Worm (Caenorhabditis elegans) whole organism, L4 larva: ENCODE results near the gene EEED8.12.

ENCODE experiments used
- F10B5.3 ChIP-seq: sonication (generic microtip); optimal IDR thresholded peaks from 2 replicates; lab custom pipeline; 2016; ENCODE audit warnings: mild to moderate bottlenecking, missing genetic modification characterization, missing compliant biosample characterization
- F26F4.8 ChIP-seq: fragments of 200-800 bp; sonication (Bioruptor generic); conservative IDR thresholded peaks from 2 replicates; pipeline ENCODE4 v1.3.6; 2022; ENCODE audit warnings: missing genetic modification characterization, missing compliant biosample characterization
- F49E8.2 ChIP-seq: sonication (generic microtip); optimal IDR thresholded peaks from 2 replicates; lab custom pipeline; 2016; ENCODE audit warnings: missing compliant biosample characterization, mild to moderate bottlenecking, missing genetic modification characterization, borderline replicate concordance
- R02D3.7 ChIP-seq: fragments of 150-350 bp; sonication (generic microtip); optimal IDR thresholded peaks from 3 replicates; lab custom pipeline; 2014; ENCODE audit warnings: missing biosample characterization, missing genetic modification characterization
- T26A8.4 ChIP-seq: fragments of 200-800 bp; sonication (Bioruptor generic); IDR thresholded peaks from 2 replicates; pipeline ENCODE4 v1.3.6; 2022; ENCODE audit warnings: missing genetic modification characterization, missing compliant biosample characterization
- Y105C5A.15 ChIP-seq: fragments of 200-800 bp; sonication (Bioruptor generic); IDR thresholded peaks from 2 replicates; pipeline ENCODE4 v1.3.6; 2022; ENCODE audit warnings: missing genetic modification characterization, missing compliant biosample characterization
- Y48G9A.11 ChIP-seq: fragments of 200-800 bp; sonication (Bioruptor generic); IDR thresholded peaks from 2 replicates; pipeline ENCODE4 v1.3.6; 2022; ENCODE audit warnings: missing genetic modification reagents, missing genetic modification characterization, missing compliant biosample characterization
- Y5F2A.4 ChIP-seq: fragments of 200-800 bp; sonication (Bioruptor generic); optimal IDR thresholded peaks from 2 replicates; lab custom pipeline; 2018; ENCODE audit warnings: mild to moderate bottlenecking, missing genetic modification characterization, missing compliant biosample characterization
- Y75B8A.6 ChIP-seq: fragments of 200-800 bp; sonication (Bioruptor generic); IDR thresholded peaks from 2 replicates; pipeline ENCODE4 v1.3.6; 2022; ENCODE audit warnings: missing genetic modification reagents, missing genetic modification characterization, missing compliant biosample characterization
- ZK337.2 ChIP-seq: fragments of 200-800 bp; sonication (Bioruptor generic); IDR thresholded peaks from 2 replicates; pipeline ENCODE4 v1.3.6; 2022; ENCODE audit warnings: missing genetic modification reagents, missing genetic modification characterization, missing compliant biosample characterization
- aha-1 ChIP-seq: fragments of 150-350 bp; peaks from one replicate; lab custom pipeline; 2014; ENCODE audit warnings: missing biosample characterization, missing genetic modification characterization
- ama-1 ChIP-seq: fragments of 150-350 bp; optimal IDR thresholded peaks from 2 replicates; lab custom pipeline; 2014; ENCODE audit warnings: inconsistent platforms, mixed read lengths
- attf-4 ChIP-seq: sonication (generic microtip); optimal IDR thresholded peaks from 3 replicates; lab custom pipeline; 2017; ENCODE audit warnings: missing biosample characterization, missing genetic modification characterization
- ceh-28 ChIP-seq: fragments of 150-350 bp; optimal IDR thresholded peaks from 2 replicates; lab custom pipeline; 2014; ENCODE audit warnings: missing biosample characterization, missing genetic modification reagents, missing genetic modification characterization
- ceh-32 ChIP-seq: sonication (generic microtip); optimal IDR thresholded peaks from 2 replicates; lab custom pipeline; 2016; ENCODE audit warnings: mild to moderate bottlenecking, missing genetic modification characterization, missing compliant biosample characterization; ENCODE audit not compliant: poor library complexity
- ceh-44 ChIP-seq: fragments of 200-800 bp; sonication (Bioruptor generic); IDR thresholded peaks from 2 replicates; pipeline ENCODE4 v1.3.6; 2022; ENCODE audit warnings: missing genetic modification reagents, missing genetic modification characterization, missing compliant biosample characterization
- cey-2 ChIP-seq: sonication (generic microtip); optimal IDR thresholded peaks from 3 replicates; lab custom pipeline; 2017; ENCODE audit warnings: missing genetic modification characterization, mild to moderate bottlenecking, missing compliant biosample characterization, antibody characterized with exemption, borderline replicate concordance; ENCODE audit not compliant: insufficient read depth
- daf-16 ChIP-seq, 3 experiments: sonication (generic microtip); optimal IDR thresholded peaks; 2 replicates each; lab custom pipeline; 2016 to 2017; ENCODE audit warnings: missing genetic modification characterization in 3 of 3, missing genetic modification reagents in 3 of 3, mild to moderate bottlenecking in 2 of 3, missing compliant biosample characterization in 2 of 3, missing biosample characterization in 1 of 3, moderate library complexity in 1 of 3
- daf-19 ChIP-seq: fragments of 200-800 bp; sonication (Bioruptor generic); conservative IDR thresholded peaks from 2 replicates; pipeline ENCODE4 v1.3.6; 2022; ENCODE audit warnings: missing genetic modification characterization, missing compliant biosample characterization
- dmd-8 ChIP-seq: fragments of 200-800 bp; sonication (Bioruptor generic); IDR thresholded peaks from 2 replicates; pipeline ENCODE4 v1.3.6; 2022; ENCODE audit warnings: missing genetic modification characterization, missing compliant biosample characterization
- fkh-10 ChIP-seq: fragments of 150-350 bp; optimal IDR thresholded peaks from 2 replicates; lab custom pipeline; 2014; ENCODE audit warnings: missing biosample characterization, missing genetic modification reagents, missing genetic modification characterization
- gei-8 ChIP-seq: fragments of 200-800 bp; sonication (Bioruptor generic); optimal IDR thresholded peaks from 2 replicates; lab custom pipeline; 2018; ENCODE audit warnings: mild to moderate bottlenecking, missing genetic modification characterization, missing compliant biosample characterization
- hif-1 ChIP-seq, 2 experiments: sonication (generic microtip); optimal IDR thresholded peaks; 2 replicates each; lab custom pipeline; 2016 to 2017; ENCODE audit warnings: missing compliant biosample characterization in 2 of 2, missing genetic modification characterization in 2 of 2, missing genetic modification reagents in 2 of 2, missing genotype in 2 of 2, mild to moderate bottlenecking in 1 of 2
- hlh-30 ChIP-seq: sonication (generic microtip); optimal IDR thresholded peaks from 2 replicates; lab custom pipeline; 2017; ENCODE audit warnings: antibody characterized with exemption, mild to moderate bottlenecking, missing genetic modification characterization, missing compliant biosample characterization; ENCODE audit not compliant: insufficient read depth
- hmg-1.1 ChIP-seq: fragments of 200-800 bp; sonication (Bioruptor generic); IDR thresholded peaks from 2 replicates; pipeline ENCODE4 v1.3.6; 2022; ENCODE audit warnings: missing genetic modification reagents, missing genetic modification characterization, missing compliant biosample characterization
- lim-7 ChIP-seq: fragments of 200-800 bp; sonication (Bioruptor generic); IDR thresholded peaks from 2 replicates; pipeline ENCODE4 v1.3.6; 2022; ENCODE audit warnings: missing genetic modification characterization, missing compliant biosample characterization
- lin-1 ChIP-seq: fragments of 200-800 bp; sonication (Bioruptor generic); IDR thresholded peaks from 2 replicates; pipeline ENCODE4 v1.3.6; 2022; ENCODE audit warnings: missing genetic modification reagents, missing genetic modification characterization, missing compliant biosample characterization
- lin-15B ChIP-seq: fragments of 150-350 bp; sonication (generic microtip); optimal IDR thresholded peaks from 3 replicates; lab custom pipeline; 2014; ENCODE audit warnings: missing biosample characterization, missing genetic modification characterization
- lin-29 ChIP-seq: fragments of 200-800 bp; sonication (Bioruptor generic); IDR thresholded peaks from 2 replicates; pipeline ENCODE4 v1.3.6; 2022; ENCODE audit warnings: missing genetic modification reagents, missing genetic modification characterization, missing compliant biosample characterization
- lin-39 ChIP-seq: fragments of 150-350 bp; optimal IDR thresholded peaks from 2 replicates; lab custom pipeline; 2014; ENCODE audit warnings: missing biosample characterization, missing genetic modification reagents, missing genetic modification characterization
- lir-3 ChIP-seq: sonication (generic microtip); optimal IDR thresholded peaks from 2 replicates; lab custom pipeline; 2016; ENCODE audit warnings: mild to moderate bottlenecking, missing genetic modification characterization, missing compliant biosample characterization
- lsy-2 ChIP-seq, 2 experiments: fragments of 150-350 bp in 1 of 2; sonication (generic microtip) in 1 of 2; optimal IDR thresholded peaks; 2 replicates each; lab custom pipeline; 2014 to 2017; ENCODE audit warnings: missing biosample characterization in 2 of 2, missing genetic modification characterization in 2 of 2
- madf-9 ChIP-seq: fragments of 200-800 bp; sonication (Bioruptor generic); conservative IDR thresholded peaks from 2 replicates; pipeline ENCODE4 v1.3.6; 2022; ENCODE audit warnings: missing genetic modification reagents, missing genetic modification characterization, missing compliant biosample characterization
- mdl-1 ChIP-seq, 2 experiments: fragments of 150-350 bp in 1 of 2; sonication (generic microtip) in 1 of 2; optimal IDR thresholded peaks; 2 replicates each; lab custom pipeline; 2014 to 2017; ENCODE audit warnings: missing biosample characterization in 2 of 2, missing genetic modification characterization in 2 of 2
- mdt-29 ChIP-seq: fragments of 200-800 bp; sonication (Bioruptor generic); IDR thresholded peaks from 2 replicates; pipeline ENCODE4 v1.3.6; 2022; ENCODE audit warnings: missing genetic modification reagents, missing genetic modification characterization, missing compliant biosample characterization
- mep-1 ChIP-seq: fragments of 150-350 bp; sonication (generic microtip); optimal IDR thresholded peaks from 3 replicates; lab custom pipeline; 2014; ENCODE audit warnings: missing biosample characterization, missing genetic modification characterization
- mes-2 ChIP-seq: sonication (generic microtip); optimal IDR thresholded peaks from 2 replicates; lab custom pipeline; 2016; ENCODE audit warnings: missing genotype, mild to moderate bottlenecking, missing genetic modification characterization, missing compliant biosample characterization; ENCODE audit not compliant: poor library complexity, severe bottlenecking
- mxl-2 ChIP-seq: fragments of 200-800 bp; sonication (Bioruptor generic); conservative IDR thresholded peaks from 2 replicates; pipeline ENCODE4 v1.3.6; 2022; ENCODE audit warnings: missing genetic modification reagents, missing genetic modification characterization, missing compliant biosample characterization
- mxl-3 ChIP-seq: fragments of 200-800 bp; sonication (Bioruptor generic); optimal IDR thresholded peaks from 2 replicates; lab custom pipeline; 2018; ENCODE audit warnings: mild to moderate bottlenecking, missing genetic modification characterization, missing compliant biosample characterization
- nhr-11 ChIP-seq: fragments of 150-350 bp; optimal IDR thresholded peaks from 2 replicates; lab custom pipeline; 2014; ENCODE audit warnings: missing biosample characterization, missing genetic modification characterization
- nhr-111 ChIP-seq: fragments of 200-800 bp; sonication (Bioruptor generic); optimal IDR thresholded peaks from 2 replicates; lab custom pipeline; 2018; ENCODE audit warnings: mild to moderate bottlenecking, missing genetic modification characterization, missing compliant biosample characterization
- nhr-237 ChIP-seq: sonication (generic microtip); optimal IDR thresholded peaks from 2 replicates; lab custom pipeline; 2017; ENCODE audit warnings: missing biosample characterization, missing genetic modification characterization
- rbr-2 ChIP-seq: sonication (generic microtip); optimal IDR thresholded peaks from 2 replicates; lab custom pipeline; 2016; ENCODE audit warnings: missing genotype, missing genetic modification characterization, missing compliant biosample characterization
- saeg-2 ChIP-seq: fragments of 200-800 bp; sonication (Bioruptor generic); IDR thresholded peaks from 2 replicates; pipeline ENCODE4 v1.3.6; 2022; ENCODE audit warnings: missing genetic modification reagents, missing genetic modification characterization, missing compliant biosample characterization
- set-16 ChIP-seq: fragments of 200-800 bp; sonication (Bioruptor generic); IDR thresholded peaks from 2 replicates; pipeline ENCODE4 v1.3.6; 2022; ENCODE audit warnings: missing genetic modification reagents, missing genetic modification characterization, missing compliant biosample characterization
- skn-1 ChIP-seq: fragments of 150-350 bp; optimal IDR thresholded peaks from 2 replicates; lab custom pipeline; 2014; ENCODE audit warnings: missing biosample characterization, missing genetic modification characterization
- snpc-4 ChIP-seq: fragments of 150-350 bp; optimal IDR thresholded peaks from 2 replicates; lab custom pipeline; 2014; ENCODE audit warnings: missing biosample characterization, missing genetic modification characterization
- tag-97 ChIP-seq: fragments of 200-800 bp; sonication (Bioruptor generic); IDR thresholded peaks from 2 replicates; pipeline ENCODE4 v1.3.6; 2022; ENCODE audit warnings: missing genetic modification characterization, missing compliant biosample characterization
- zfp-2 ChIP-seq: sonication (generic microtip); optimal IDR thresholded peaks from 2 replicates; lab custom pipeline; 2016; ENCODE audit warnings: mild to moderate bottlenecking, missing genetic modification characterization, missing compliant biosample characterization
- zfp-3 ChIP-seq: fragments of 200-800 bp; sonication (Bioruptor generic); conservative IDR thresholded peaks from 2 replicates; pipeline ENCODE4 v1.3.6; 2022; ENCODE audit warnings: missing genetic modification reagents, missing genetic modification characterization, missing compliant biosample characterization

Gene EEED8.12

DNA sequence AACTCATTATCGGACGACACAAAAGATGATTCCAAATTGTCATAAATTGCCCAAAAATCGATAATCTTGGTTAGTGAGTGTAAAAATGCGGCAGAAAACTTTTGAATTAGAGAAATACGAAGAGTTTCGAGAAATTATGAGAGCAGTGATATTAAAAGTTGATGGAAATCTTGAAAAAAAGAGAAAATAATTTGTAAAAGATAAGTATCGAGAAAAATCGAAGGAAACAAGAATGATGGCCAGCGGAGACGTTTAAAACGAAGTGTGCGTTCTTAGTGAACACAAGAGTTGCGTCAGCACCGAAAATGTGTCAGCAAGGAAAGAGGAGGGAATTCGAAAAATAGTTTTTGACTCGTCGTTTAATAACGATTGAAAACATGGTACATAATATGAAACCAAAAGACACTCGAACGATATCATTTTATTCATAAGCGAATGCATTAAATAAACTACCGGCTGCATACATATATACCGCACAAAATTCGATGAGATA, 18.9 kb downstream of the EEED8.12 start, which contains the start of gene ndx-6 (continued):
- TF ChIP-seq lin-1 (GFP tag; lab: Robert Waterston, UW) (no peak), mes-2 (tag; lab: Kevin White, UChicago) (peak; percentile 91), Y5F2A.4 (GFP tag; lab: Kevin White, UChicago) (no peak), cey-2 (tag; lab: Kevin White, UChicago) (no peak), set-16 (no peak), F10B5.3 (tag; lab: Kevin White, UChicago) (no peak), mdl-1 (tag; optimal IDR thresholded peaks at IDR 0.05; lab: Kevin White, UChicago) (peak in 1 of 2 experiments; percentile 27), snpc-4 (tag; lab: Kevin White, UChicago) (no peak), mdt-29 (GFP tag; lab: Robert Waterston, UW) (no peak), lim-7 (GFP tag; lab: Robert Waterston, UW) (no peak), T26A8.4 (GFP tag; lab: Robert Waterston, UW) (peak; percentile 74), attf-4 (tag; lab: Kevin White, UChicago) (no peak), mep-1 (tag; lab: Kevin White, UChicago) (peak; percentile 86), madf-9 (GFP tag; lab: Robert Waterston, UW) (peak; percentile 35; the same call in 1 of the 2 replicates), daf-16 (GFP tag; optimal IDR thresholded peaks at IDR 0.05; lab: Kevin White, UChicago) (no peak), daf-16 (tag; optimal IDR thresholded peaks at IDR 0.05; lab: Kevin White, UChicago) (peak; percentile 47), Y75B8A.6 (no peak), mxl-2 (no peak), ama-1 (lab: Kevin White, UChicago) (peak; percentile 55), ceh-32 (tag; lab: Kevin White, UChicago) (no peak), saeg-2 (GFP tag; lab: Robert Waterston, UW) (no peak), nhr-237 (tag; lab: Kevin White, UChicago) (no peak), lin-15B (peak; percentile 22), skn-1 (tag; lab: Kevin White, UChicago) (no peak), nhr-11 (tag; lab: Kevin White, UChicago) (peak; percentile 71), F26F4.8 (no peak), dmd-8 (GFP tag; lab: Robert Waterston, UW) (no peak), mxl-3 (peak; percentile 57), zfp-2 (tag; lab: Kevin White, UChicago) (no peak), zfp-3 (GFP tag; lab: Robert Waterston, UW) (peak; percentile 60; the same call in 1 of the 2 replicates), rbr-2 (tag; lab: Kevin White, UChicago) (peak; percentile 75), lir-3 (tag; lab: Kevin White, UChicago) (no peak), Y48G9A.11 (GFP tag; lab: Robert Waterston, UW) (no peak), ceh-44 (GFP tag; lab: Robert Waterston, UW) (no peak), tag-97 (no peak), nhr-111 (GFP tag; lab: Kevin White, UChicago) (no peak), hlh-30 (tag; lab: Kevin White, UChicago) (peak; percentile 66), hif-1 (tag; optimal IDR thresholded peaks at IDR 0.05; lab: Kevin White, UChicago) (peak in 1 of 2 experiments; percentile 43), lin-39 (tag; lab: Kevin White, UChicago) (no peak), F49E8.2 (tag; lab: Kevin White, UChicago) (no peak), aha-1 (tag; lab: Kevin White, UChicago) (peak; percentile 42), ZK337.2 (GFP tag; lab: Robert Waterston, UW) (no peak), lsy-2 (tag; optimal IDR thresholded peaks at IDR 0.05; lab: Kevin White, UChicago) (peak; percentile 73 to 94), hmg-1.1 (GFP tag; lab: Robert Waterston, UW) (peak; percentile 71), lin-29 (GFP tag; lab: Robert Waterston, UW) (0 out of 2 replicates have a peak, but pooled peaks have one; percentile 32), fkh-10 (GFP tag; lab: Kevin White, UChicago) (no peak), ceh-28 (tag; lab: Kevin White, UChicago) (no peak), daf-19 (GFP tag; lab: Robert Waterston, UW) (peak; percentile 53; the same call in 1 of the 2 replicates), R02D3.7 (tag; lab: Kevin White, UChicago) (no peak), Y105C5A.15 (GFP tag; lab: Robert Waterston, UW) (no peak), gei-8 (GFP tag; lab: Kevin White, UChicago) (no peak)
